Worm (Caenorhabditis elegans) whole organism, young adult: ENCODE results near the gene nhr-218.

Experiments used
- B0019.2 ChIP-seq: fragments of 200-800 bp; sonication (Bioruptor generic); conservative IDR thresholded peaks from 2 replicates; pipeline ENCODE4 v1.3.6; 2022; ENCODE audit warnings: missing genetic modification reagents, missing genetic modification characterization, missing compliant biosample characterization
- dpl-1 ChIP-seq: fragments of 150-350 bp; optimal IDR thresholded peaks from 2 replicates; lab custom pipeline; 2014; ENCODE audit warnings: missing biosample characterization, missing genetic modification reagents, missing genetic modification characterization
- lin-26 ChIP-seq: fragments of 200-800 bp; sonication (Bioruptor generic); IDR thresholded peaks from 2 replicates; pipeline ENCODE4 v1.3.6; 2022; ENCODE audit warnings: missing genetic modification reagents, missing genetic modification characterization, missing compliant biosample characterization
- sdz-38 ChIP-seq: sonication (generic microtip); optimal IDR thresholded peaks from 2 replicates; lab custom pipeline; 2016; ENCODE audit warnings: missing genotype, missing genetic modification characterization, missing compliant biosample characterization
- sptf-2 ChIP-seq: fragments of 200-800 bp; sonication (Bioruptor generic); optimal IDR thresholded peaks from 2 replicates; lab custom pipeline; 2018; ENCODE audit warnings: mild to moderate bottlenecking, missing genetic modification characterization, missing compliant biosample characterization

ce11 chrV:16259684-16260083 is 1.4 kb downstream of the nhr-218 start, which contains the start of gene nhr-127:
- TF ChIP-seq B0019.2 (GFP tag; lab: Robert Waterston, UW) (no peak), dpl-1 (GFP tag; lab: Kevin White, UChicago) (no peak), sdz-38 (tag; lab: Kevin White, UChicago) (no peak), lin-26 (GFP tag; lab: Robert Waterston, UW) (no peak), sptf-2 (no peak)
